Fruit fly (Drosophila melanogaster): ENCODE data around the gene CG43391.

Gene CG43391

DNA sequence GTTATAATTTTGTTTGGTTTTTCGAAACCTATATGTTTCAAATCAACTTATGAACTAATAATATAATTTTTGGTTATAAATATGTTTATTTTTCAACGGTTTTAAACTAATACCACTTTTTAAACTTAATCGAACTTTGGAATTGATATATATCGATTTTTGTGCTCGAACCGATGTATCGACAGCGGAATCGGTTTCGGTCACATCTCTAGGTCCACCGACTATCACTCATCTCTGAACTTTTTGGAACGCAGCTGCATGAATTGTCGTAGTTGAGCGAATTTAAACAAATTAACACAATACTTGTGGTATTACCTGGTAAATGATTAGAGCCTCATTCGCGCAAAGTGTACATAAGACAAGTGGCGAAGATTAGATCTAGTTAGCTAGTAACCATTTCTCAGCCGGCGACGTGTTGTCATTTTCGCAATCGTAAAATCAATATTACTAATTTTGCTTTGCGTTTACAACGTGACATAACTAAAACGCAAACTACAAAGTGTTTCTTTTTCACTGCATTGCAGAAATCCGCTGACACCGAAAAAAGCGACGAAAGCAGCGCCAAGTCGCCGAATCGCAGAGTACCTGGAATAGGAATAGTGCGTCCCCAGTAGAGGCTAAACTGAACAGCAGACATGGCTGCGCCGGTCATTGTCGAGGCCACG is 47.1 kb upstream of the CG43391 start, which contains the start of gene Apt1 (continued):
- TF ChIP-seq nerfin-2 (GFP tag; IDR thresholded peaks at IDR 0.05; ENCODE audit: partially characterized antibody) = peak; percentile 82
- TF ChIP-seq CG10462 (GFP tag; optimal IDR thresholded peaks at IDR 0.05) = no peak
- TF ChIP-seq wek (GFP tag; optimal IDR thresholded peaks at IDR 0.05) = no peak
- no peak for TF ChIP-seq dm (GFP tag; optimal IDR thresholded peaks at IDR 0.05)
- no peak for TF ChIP-seq ap (GFP tag; IDR thresholded peaks at IDR 0.05)
- no peak for TF ChIP-seq Vsx1 (GFP tag; optimal IDR thresholded peaks at IDR 0.05)
- TF ChIP-seq ranshi (GFP tag; IDR thresholded peaks at IDR 0.05) = no peak
- TF ChIP-seq CG2875 (GFP tag; optimal IDR thresholded peaks at IDR 0.05) = no peak
- no peak; the same call in 2 of the 3 replicates for TF ChIP-seq CG34422 (GFP tag; IDR thresholded peaks at IDR 0.05)
- peak; percentile 1 for TF ChIP-seq CG7271 (tag; optimal IDR thresholded peaks at IDR 0.05)
- no peak for TF ChIP-seq CG10147 (GFP tag; optimal IDR thresholded peaks at IDR 0.05)
- TF ChIP-seq Scr (GFP tag; IDR thresholded peaks at IDR 0.05; ENCODE audit: partially characterized antibody) = peak; percentile 95
- no peak for TF ChIP-seq bigmax (GFP tag; optimal IDR thresholded peaks at IDR 0.05)
- no peak for TF ChIP-seq Six4 (GFP tag; optimal IDR thresholded peaks at IDR 0.05)
- no peak for TF ChIP-seq Dip2 (GFP tag; IDR thresholded peaks at IDR 0.05)
- no peak for TF ChIP-seq Hr78 (GFP tag; optimal IDR thresholded peaks at IDR 0.05)
- TF ChIP-seq Hey (tag; optimal IDR thresholded peaks at IDR 0.05) = no peak
- TF ChIP-seq NC2β (GFP tag; optimal IDR thresholded peaks at IDR 0.05) = no peak
- TF ChIP-seq btn (GFP tag; optimal IDR thresholded peaks at IDR 0.05) = no peak
- TF ChIP-seq CG1233 (GFP tag; optimal IDR thresholded peaks at IDR 0.05) = no peak
- TF ChIP-seq CG32532 (GFP tag; IDR thresholded peaks at IDR 0.05) = no peak
- no peak for TF ChIP-seq CG4404 (GFP tag; IDR thresholded peaks at IDR 0.05)
- TF ChIP-seq tna (GFP tag; IDR thresholded peaks at IDR 0.05; ENCODE audit: partially characterized antibody) = peak; percentile 95
- TF ChIP-seq Atf6 (GFP tag; IDR thresholded peaks at IDR 0.05) = no peak
- TF ChIP-seq Opbp (GFP tag; IDR thresholded peaks at IDR 0.05; ENCODE audit: partially characterized antibody) = peak; percentile 97
- TF ChIP-seq gt (GFP tag; IDR thresholded peaks at IDR 0.05) = no peak
- no peak for TF ChIP-seq CG11560 (tag; IDR thresholded peaks at IDR 0.05)
- no peak for TF ChIP-seq Dek (tag; optimal IDR thresholded peaks at IDR 0.05)
- TF ChIP-seq Lim3 (GFP tag; IDR thresholded peaks at IDR 0.05) = no peak
- TF ChIP-seq Eip74EF (GFP tag; optimal IDR thresholded peaks at IDR 0.05) = no peak
- TF ChIP-seq tio (GFP tag; optimal IDR thresholded peaks at IDR 0.05) = no peak
- no peak for TF ChIP-seq z (GFP tag; IDR thresholded peaks at IDR 0.05)
- no peak for TF ChIP-seq CG12071 (GFP tag; optimal IDR thresholded peaks at IDR 0.05)
- no peak for TF ChIP-seq CG31365 (tag; optimal IDR thresholded peaks at IDR 0.05)
- no peak for TF ChIP-seq dan (GFP tag; IDR thresholded peaks at IDR 0.05)
- no peak for TF ChIP-seq ham (GFP tag; IDR thresholded peaks at IDR 0.05)
- no peak for TF ChIP-seq fd96Cb (tag; optimal IDR thresholded peaks at IDR 0.05)

dm6 chr3L:11626229-11626826 is 45.5 kb upstream of the CG43391 start, which contains the start of gene PCID2:
Gene PCID2 (plus strand): TSS chr3L:11626441.
- no peak for TF ChIP-seq shn (GFP tag; optimal IDR thresholded peaks at IDR 0.05)
- TF ChIP-seq sens (GFP tag) = peak; percentile 28
- TF ChIP-seq ase (GFP tag; IDR thresholded peaks at IDR 0.05) = no peak
- TF ChIP-seq CG12769 (tag; optimal IDR thresholded peaks at IDR 0.05) = no peak
- peak; percentile 77 for TF ChIP-seq unc-4 (GFP tag; IDR thresholded peaks at IDR 0.05; ENCODE audit: partially characterized antibody)
- peak; percentile 79 for TF ChIP-seq knrl (GFP tag; IDR thresholded peaks at IDR 0.05; ENCODE audit: partially characterized antibody)
- peak; percentile 32 for TF ChIP-seq Dp (GFP tag; optimal IDR thresholded peaks at IDR 0.05)
- TF ChIP-seq vnd (GFP tag; IDR thresholded peaks at IDR 0.05; ENCODE audit: partially characterized antibody) = peak; percentile 77
- no peak for TF ChIP-seq CG10147 (GFP tag; optimal IDR thresholded peaks at IDR 0.05)
- peak; percentile 33 for TF ChIP-seq CG2116 (GFP tag; optimal IDR thresholded peaks at IDR 0.05)
- no peak for TF ChIP-seq dpn (GFP tag; optimal IDR thresholded peaks at IDR 0.05)
- no peak for TF ChIP-seq br (optimal IDR thresholded peaks at IDR 0.05)
- no peak for TF ChIP-seq CG31441 (GFP tag; IDR thresholded peaks at IDR 0.05)
- TF ChIP-seq BEAF-32 (GFP tag; optimal IDR thresholded peaks at IDR 0.05) = peak; percentile 68
- TF ChIP-seq HLH54F (GFP tag; optimal IDR thresholded peaks at IDR 0.05) = no peak
